Fruit fly (Drosophila melanogaster) whole organism, embryonic: Measurements from ENCODE around the gene CG42784.

Experiments
- BEAF-32 ChIP-seq: fragments of 200-800 bp; sonication (Bioruptor generic); optimal IDR thresholded peaks from 3 replicates; lab custom pipeline; 2017; ENCODE audit warnings: missing biosample characterization, missing genetic modification characterization, mild to moderate bottlenecking, moderate library complexity, missing genetic modification reagents
- C15 ChIP-seq: fragments of 200-800 bp; sonication (Bioruptor generic); IDR thresholded peaks from 3 replicates; pipeline ENCODE4 v1.3.6; 2022; ENCODE audit warnings: missing biosample characterization, missing genetic modification characterization
- CG12155 ChIP-seq: fragments of 200-800 bp; sonication (Bioruptor generic); optimal IDR thresholded peaks from 3 replicates; lab custom pipeline; 2016; ENCODE audit warnings: missing biosample characterization, missing genetic modification characterization
- CG12299 ChIP-seq: fragments of 200-800 bp; sonication (Bioruptor generic); optimal IDR thresholded peaks from 2 replicates; lab custom pipeline; 2018; ENCODE audit warnings: missing biosample characterization, mild to moderate bottlenecking, missing genetic modification characterization
- CG1233 ChIP-seq: fragments of 200-800 bp; sonication (Bioruptor generic); optimal IDR thresholded peaks from 4 replicates; lab custom pipeline; 2018; ENCODE audit warnings: missing biosample characterization, mild to moderate bottlenecking, missing genetic modification characterization
- CG13123 ChIP-seq: fragments of 200-800 bp; sonication (Bioruptor generic); optimal IDR thresholded peaks from 2 replicates; lab custom pipeline; 2016; ENCODE audit warnings: missing biosample characterization, missing genetic modification characterization
- CG15269 ChIP-seq: fragments of 200-800 bp; sonication (Bioruptor generic); optimal IDR thresholded peaks from 2 replicates; lab custom pipeline; 2018; ENCODE audit warnings: missing biosample characterization, mild to moderate bottlenecking, missing genetic modification characterization, moderate library complexity
- CG1603 ChIP-seq: fragments of 200-800 bp; sonication (Bioruptor generic); optimal IDR thresholded peaks from 2 replicates; lab custom pipeline; 2019; ENCODE audit warnings: missing biosample characterization, mild to moderate bottlenecking, missing genetic modification characterization, moderate library complexity
- CG16779 ChIP-seq: fragments of 200-800 bp; sonication (Bioruptor generic); IDR thresholded peaks from 2 replicates; pipeline ENCODE4 v1.3.6; 2022; ENCODE audit warnings: missing biosample characterization, missing genetic modification characterization
- CG16813 ChIP-seq: fragments of 200-800 bp; sonication (Bioruptor generic); IDR thresholded peaks from 3 replicates; pipeline ENCODE4 v1.3.6; 2022; ENCODE audit warnings: missing biosample characterization, missing genetic modification characterization; ENCODE audit not compliant: partially characterized antibody
- CG16863 ChIP-seq: fragments of 200-800 bp; sonication (Bioruptor generic); optimal IDR thresholded peaks from 3 replicates; lab custom pipeline; 2016; ENCODE audit warnings: missing biosample characterization, missing genetic modification characterization
- CG17359 ChIP-seq: fragments of 200-800 bp; sonication (Bioruptor generic); optimal IDR thresholded peaks from 3 replicates; lab custom pipeline; 2018; ENCODE audit warnings: missing biosample characterization, mild to moderate bottlenecking, missing genetic modification characterization, moderate library complexity
- CG17385 ChIP-seq: fragments of 200-800 bp; sonication (Bioruptor generic); optimal IDR thresholded peaks from 3 replicates; lab custom pipeline; 2018; ENCODE audit warnings: missing biosample characterization, mild to moderate bottlenecking, missing genetic modification characterization
- CG31441 ChIP-seq: fragments of 200-800 bp; sonication (Bioruptor generic); IDR thresholded peaks from 2 replicates; pipeline ENCODE4 v1.3.6; 2022; ENCODE audit warnings: missing biosample characterization, missing genetic modification characterization
- CG3163 ChIP-seq: fragments of 200-800 bp; sonication (Bioruptor generic); optimal IDR thresholded peaks from 3 replicates; lab custom pipeline; 2016; ENCODE audit warnings: missing biosample characterization, missing genetic modification characterization
- CG33557 ChIP-seq: fragments of 200-800 bp; sonication (Bioruptor generic); optimal IDR thresholded peaks from 2 replicates; lab custom pipeline; 2019; ENCODE audit warnings: missing biosample characterization, mild to moderate bottlenecking, missing genetic modification characterization, moderate library complexity
- CG34224 ChIP-seq: fragments of 200-800 bp; sonication (Bioruptor generic); IDR thresholded peaks from 3 replicates; pipeline ENCODE4 v1.3.6; 2022; ENCODE audit warnings: missing biosample characterization, missing genetic modification characterization; ENCODE audit not compliant: partially characterized antibody
- CG42726 ChIP-seq: fragments of 200-800 bp; sonication (Bioruptor generic); IDR thresholded peaks from 2 replicates; pipeline ENCODE4 v1.3.6; 2022; ENCODE audit warnings: missing biosample characterization, missing genetic modification characterization; ENCODE audit not compliant: partially characterized antibody
- CG4730 ChIP-seq: fragments of 200-800 bp; sonication (Bioruptor generic); IDR thresholded peaks from 2 replicates; pipeline ENCODE4 v1.3.6; 2022; ENCODE audit warnings: missing biosample characterization, missing genetic modification characterization
- CG4820 ChIP-seq: fragments of 200-800 bp; sonication (Bioruptor generic); optimal IDR thresholded peaks from 3 replicates; lab custom pipeline; 2016; ENCODE audit warnings: missing biosample characterization, missing genetic modification characterization
- CG8089 ChIP-seq: fragments of 200-800 bp; sonication (Bioruptor generic); optimal IDR thresholded peaks from 3 replicates; lab custom pipeline; 2016; ENCODE audit warnings: missing biosample characterization, missing genetic modification characterization
- CG8281 ChIP-seq: fragments of 200-800 bp; sonication (Bioruptor generic); optimal IDR thresholded peaks from 2 replicates; lab custom pipeline; 2018; ENCODE audit warnings: missing biosample characterization, mild to moderate bottlenecking, missing genetic modification characterization, moderate library complexity
- CG8944 ChIP-seq: fragments of 200-800 bp; sonication (Bioruptor generic); optimal IDR thresholded peaks from 3 replicates; lab custom pipeline; 2016; ENCODE audit warnings: missing biosample characterization, missing genetic modification characterization
- Camta ChIP-seq: fragments of 200-800 bp; sonication (Bioruptor generic); optimal IDR thresholded peaks from 2 replicates; lab custom pipeline; 2016; ENCODE audit warnings: missing biosample characterization, missing genetic modification characterization
- Dip2 ChIP-seq: fragments of 200-800 bp; sonication (Bioruptor generic); IDR thresholded peaks from 2 replicates; pipeline ENCODE4 v1.3.6; 2022; ENCODE audit warnings: missing biosample characterization, missing genetic modification characterization
- Doc3 ChIP-seq: fragments of 200-800 bp; sonication (Bioruptor generic); IDR thresholded peaks from 3 replicates; pipeline ENCODE4 v1.3.6; 2022; ENCODE audit warnings: missing biosample characterization, missing genetic modification characterization; ENCODE audit not compliant: partially characterized antibody
- ERR ChIP-seq: fragments of 200-800 bp; sonication (Bioruptor generic); optimal IDR thresholded peaks from 2 replicates; lab custom pipeline; 2016; ENCODE audit warnings: missing biosample characterization, missing genetic modification characterization
- Ets97D ChIP-seq: fragments of 200-800 bp; sonication (Bioruptor generic); optimal IDR thresholded peaks from 3 replicates; lab custom pipeline; 2016; ENCODE audit warnings: missing biosample characterization, missing genetic modification characterization
- Hmx ChIP-seq: fragments of 200-800 bp; sonication (Bioruptor generic); optimal IDR thresholded peaks from 2 replicates; lab custom pipeline; 2016; ENCODE audit warnings: missing biosample characterization, missing genetic modification characterization
- Mad ChIP-seq: fragments of 200-800 bp; sonication (Bioruptor generic); optimal IDR thresholded peaks from 2 replicates; lab custom pipeline; 2016; ENCODE audit warnings: missing biosample characterization, missing genetic modification characterization
- Rx ChIP-seq: fragments of 200-800 bp; sonication (Bioruptor generic); IDR thresholded peaks from 2 replicates; pipeline ENCODE4 v1.3.6; 2022; ENCODE audit warnings: missing biosample characterization, missing genetic modification characterization
- Spps ChIP-seq: fragments of 200-800 bp; sonication (Bioruptor generic); optimal IDR thresholded peaks from 2 replicates; lab custom pipeline; 2018; ENCODE audit warnings: missing biosample characterization, mild to moderate bottlenecking, missing genetic modification characterization
- bbx ChIP-seq: fragments of 200-800 bp; sonication (Bioruptor generic); IDR thresholded peaks from 2 replicates; pipeline ENCODE4 v1.3.6; 2022; ENCODE audit warnings: missing biosample characterization, missing genetic modification characterization; ENCODE audit not compliant: partially characterized antibody
- bcd ChIP-seq: fragments of 200-800 bp; sonication (Bioruptor generic); optimal IDR thresholded peaks from 2 replicates; lab custom pipeline; 2017; ENCODE audit warnings: missing biosample characterization, mild to moderate bottlenecking, missing genetic modification characterization
- dm ChIP-seq: fragments of 200-800 bp; sonication (Bioruptor generic); optimal IDR thresholded peaks from 3 replicates; lab custom pipeline; 2016; ENCODE audit warnings: missing biosample characterization, missing genetic modification characterization
- fd64A ChIP-seq: fragments of 200-800 bp; sonication (Bioruptor generic); optimal IDR thresholded peaks from 3 replicates; lab custom pipeline; 2018; ENCODE audit warnings: missing biosample characterization, mild to moderate bottlenecking, missing genetic modification characterization
- ftz-f1 ChIP-seq: fragments of 200-800 bp; sonication (Bioruptor generic); optimal IDR thresholded peaks from 2 replicates; lab custom pipeline; 2016; ENCODE audit warnings: missing biosample characterization, missing genetic modification characterization
- fu2 ChIP-seq: fragments of 200-800 bp; sonication (Bioruptor generic); optimal IDR thresholded peaks from 2 replicates; lab custom pipeline; 2016; ENCODE audit warnings: missing biosample characterization, missing genetic modification characterization
- gcm ChIP-seq: fragments of 200-800 bp; sonication (Bioruptor generic); optimal IDR thresholded peaks from 2 replicates; lab custom pipeline; 2019; ENCODE audit warnings: missing biosample characterization, mild to moderate bottlenecking, missing genetic modification characterization, moderate library complexity
- grau ChIP-seq: fragments of 200-800 bp; optimal IDR thresholded peaks from 3 replicates; lab custom pipeline; 2019; ENCODE audit warnings: missing biosample characterization, mild to moderate bottlenecking, missing genetic modification characterization, moderate library complexity
- jumu ChIP-seq: fragments of 200-800 bp; sonication (Bioruptor generic); optimal IDR thresholded peaks from 3 replicates; lab custom pipeline; 2016; ENCODE audit warnings: missing biosample characterization, missing genetic modification characterization
- lbe ChIP-seq: fragments of 200-800 bp; sonication (Bioruptor generic); optimal IDR thresholded peaks from 2 replicates; lab custom pipeline; 2016; ENCODE audit warnings: missing biosample characterization, mild to moderate bottlenecking, missing genetic modification characterization
- lilli ChIP-seq: fragments of 200-800 bp; sonication (Bioruptor generic); optimal IDR thresholded peaks from 3 replicates; lab custom pipeline; 2016; ENCODE audit warnings: missing biosample characterization, missing genetic modification characterization
- nerfin-2 ChIP-seq: fragments of 200-800 bp; sonication (Bioruptor generic); IDR thresholded peaks from 2 replicates; pipeline ENCODE4 v1.3.6; 2022; ENCODE audit warnings: missing biosample characterization, missing genetic modification characterization; ENCODE audit not compliant: partially characterized antibody
- oc ChIP-seq: fragments of 200-800 bp; sonication (Bioruptor generic); optimal IDR thresholded peaks from 2 replicates; lab custom pipeline; 2018; ENCODE audit warnings: missing biosample characterization, mild to moderate bottlenecking, missing genetic modification characterization, moderate library complexity
- pnt ChIP-seq: fragments of 200-800 bp; sonication (Bioruptor generic); optimal IDR thresholded peaks from 3 replicates; lab custom pipeline; 2016; ENCODE audit warnings: missing biosample characterization, missing genetic modification characterization
- sob ChIP-seq: fragments of 200-800 bp; sonication (Bioruptor generic); IDR thresholded peaks from 2 replicates; pipeline ENCODE4 v1.3.6; 2022; ENCODE audit warnings: missing biosample characterization, missing genetic modification characterization
- trh ChIP-seq: fragments of 200-800 bp; sonication (Bioruptor generic); optimal IDR thresholded peaks from 2 replicates; lab custom pipeline; 2016; ENCODE audit warnings: missing biosample characterization, missing genetic modification characterization

The CG42784 gene

dm6 chr2L:13373435-13374242, 41.6 kb upstream of the CG42784 start, which contains the start of the genes Bdp1 and CG6565 (continued):
- peak; percentile 86 for TF ChIP-seq CG8281 (tag; lab: Kevin White, UChicago)
- peak; percentile 96 for TF ChIP-seq CG33557 (GFP tag; lab: Kevin White, UChicago)
- peak; percentile 95 for TF ChIP-seq grau
- peak; percentile 97 for TF ChIP-seq Mad (GFP tag; lab: Kevin White, UChicago)
- peak; percentile 95 for TF ChIP-seq CG17359 (tag; lab: Kevin White, UChicago)
- peak; percentile 93 for TF ChIP-seq Hmx (GFP tag; lab: Kevin White, UChicago)
- peak; percentile 97 for TF ChIP-seq CG12155 (GFP tag; lab: Kevin White, UChicago)
- 0 out of 3 replicates have a peak, but pooled peaks have one; percentile 35 for TF ChIP-seq CG16813 (GFP tag; lab: Robert Waterston, UW)
- TF ChIP-seq Ets97D (GFP tag; lab: Kevin White, UChicago): peak; percentile 95
- peak; percentile 91 for TF ChIP-seq CG3163 (GFP tag; lab: Kevin White, UChicago)
- peak; percentile 70 for TF ChIP-seq BEAF-32 (GFP tag; lab: Kevin White, UChicago)
- TF ChIP-seq fu2 (GFP tag; lab: Kevin White, UChicago): peak; percentile 99
- peak; percentile 98 for TF ChIP-seq bcd (GFP tag; lab: Kevin White, UChicago)
- peak; percentile 99 for TF ChIP-seq pnt (GFP tag; lab: Kevin White, UChicago)
- TF ChIP-seq CG13123 (GFP tag; lab: Kevin White, UChicago): peak; percentile 96
- peak; percentile 99 for TF ChIP-seq dm
- peak; percentile 99 for TF ChIP-seq lilli (GFP tag; lab: Kevin White, UChicago)
- TF ChIP-seq lbe: peak; percentile 91
- TF ChIP-seq C15: peak; percentile 86
- TF ChIP-seq CG15269 (tag; lab: Kevin White, UChicago): peak; percentile 96
- TF ChIP-seq CG17385 (GFP tag; lab: Kevin White, UChicago): peak; percentile 93
- TF ChIP-seq CG31441 (GFP tag; lab: Robert Waterston, UW): peak; percentile 98
- no peak for TF ChIP-seq nerfin-2
- peak; percentile 96 for TF ChIP-seq trh (GFP tag; lab: Kevin White, UChicago)
- peak; percentile 97 for TF ChIP-seq sob
- peak; percentile 94 for TF ChIP-seq CG4730
- peak; percentile 98 for TF ChIP-seq CG8089 (GFP tag; lab: Kevin White, UChicago)
- peak; percentile 65; the same call in 1 of the 2 replicates for TF ChIP-seq CG16779 (GFP tag; lab: Robert Waterston, UW)
- peak; percentile 96 for TF ChIP-seq CG1233
- peak; percentile 86 for TF ChIP-seq oc (tag; lab: Kevin White, UChicago)
- peak; percentile 98 for TF ChIP-seq CG16863 (GFP tag; lab: Kevin White, UChicago)
- peak; percentile 99 for TF ChIP-seq jumu
- TF ChIP-seq ERR (GFP tag; lab: Kevin White, UChicago): peak; percentile 95
- TF ChIP-seq CG1603: peak; percentile 67
- no peak; the same call in 1 of the 2 replicates for TF ChIP-seq bbx (GFP tag; lab: Robert Waterston, UW)
- TF ChIP-seq CG12299 (tag; lab: Kevin White, UChicago): peak; percentile 92
- peak; percentile 52 for TF ChIP-seq ftz-f1 (GFP tag; lab: Kevin White, UChicago)
- TF ChIP-seq gcm (GFP tag; lab: Kevin White, UChicago): peak; percentile 90
- TF ChIP-seq Spps (tag; lab: Kevin White, UChicago): peak; percentile 92
- TF ChIP-seq Doc3 (GFP tag; lab: Robert Waterston, UW): no peak
- peak; percentile 99 for TF ChIP-seq Camta (GFP tag; lab: Kevin White, UChicago)
- TF ChIP-seq CG34224 (GFP tag; lab: Robert Waterston, UW): no peak
- TF ChIP-seq CG4820 (GFP tag; lab: Kevin White, UChicago): peak; percentile 97
- peak; percentile 99 for TF ChIP-seq CG8944 (GFP tag; lab: Kevin White, UChicago)
- TF ChIP-seq Rx (GFP tag; lab: Robert Waterston, UW): peak; percentile 93
- peak; percentile 70 for TF ChIP-seq fd64A (GFP tag; lab: Kevin White, UChicago)
- no peak for TF ChIP-seq CG42726 (GFP tag; lab: Robert Waterston, UW)
- TF ChIP-seq Dip2 (GFP tag; lab: Robert Waterston, UW): peak; percentile 73
